Worm (Caenorhabditis elegans) whole organism, L2 larva: Measurements from ENCODE around the gene F47G9.6.
A peak's percentile ranks its signal among the peaks of the same experiment; 100 is the strongest.

Experiments
- C34F6.9 ChIP-seq: fragments of 150-350 bp; optimal IDR thresholded peaks from 2 replicates; lab custom pipeline; 2014; ENCODE audit warnings: missing biosample characterization, missing genetic modification characterization
- F13H6.1 ChIP-seq: sonication (generic microtip); optimal IDR thresholded peaks from 2 replicates; lab custom pipeline; 2016; ENCODE audit warnings: missing genetic modification characterization, missing compliant biosample characterization
- R02D3.7 ChIP-seq: fragments of 150-350 bp; optimal IDR thresholded peaks from 2 replicates; lab custom pipeline; 2014; ENCODE audit warnings: missing biosample characterization, missing genetic modification characterization
- Y55F3AM.14 ChIP-seq: fragments of 200-800 bp; sonication (Bioruptor generic); optimal IDR thresholded peaks from 2 replicates; lab custom pipeline; 2018; ENCODE audit warnings: mild to moderate bottlenecking, missing genetic modification characterization, missing compliant biosample characterization
- ZK546.5 ChIP-seq: sonication (generic microtip); optimal IDR thresholded peaks from 2 replicates; lab custom pipeline; 2017; ENCODE audit warnings: missing biosample characterization, missing genetic modification characterization
- alr-1 ChIP-seq: fragments of 150-350 bp; optimal IDR thresholded peaks from 2 replicates; lab custom pipeline; 2014; ENCODE audit warnings: missing biosample characterization, missing genetic modification characterization
- aly-2 ChIP-seq: fragments of 150-350 bp; optimal IDR thresholded peaks from 2 replicates; lab custom pipeline; 2014; ENCODE audit warnings: missing biosample characterization, missing genetic modification characterization
- ama-1 ChIP-seq: fragments of 150-350 bp; optimal IDR thresholded peaks from 2 replicates; lab custom pipeline; 2018; ENCODE audit warnings: inconsistent platforms
- blmp-1 ChIP-seq: sonication (generic microtip); optimal IDR thresholded peaks from 2 replicates; lab custom pipeline; 2017; ENCODE audit warnings: missing genetic modification characterization, mild to moderate bottlenecking, missing compliant biosample characterization, antibody characterized with exemption, moderate library complexity; ENCODE audit not compliant: insufficient read depth
- ceh-16 ChIP-seq: fragments of 150-350 bp; optimal IDR thresholded peaks from 2 replicates; lab custom pipeline; 2014; ENCODE audit warnings: missing biosample characterization, missing genetic modification characterization
- ceh-82 ChIP-seq: fragments of 150-350 bp; optimal IDR thresholded peaks from 2 replicates; lab custom pipeline; 2014; ENCODE audit warnings: missing biosample characterization, missing genetic modification characterization
- crh-2 ChIP-seq: sonication (generic microtip); optimal IDR thresholded peaks from 2 replicates; lab custom pipeline; 2017; ENCODE audit warnings: missing biosample characterization, missing genetic modification characterization
- dmd-4 ChIP-seq: sonication (generic microtip); optimal IDR thresholded peaks from 2 replicates; lab custom pipeline; 2017; ENCODE audit warnings: missing biosample characterization, missing genetic modification characterization
- egl-27 ChIP-seq: sonication (generic microtip); optimal IDR thresholded peaks from 3 replicates; lab custom pipeline; 2017; ENCODE audit warnings: missing biosample characterization, missing genetic modification reagents, missing genetic modification characterization
- elt-1 ChIP-seq: fragments of 150-350 bp; optimal IDR thresholded peaks from 2 replicates; lab custom pipeline; 2014; ENCODE audit warnings: missing biosample characterization, missing genetic modification characterization
- elt-3 ChIP-seq: sonication (generic microtip); optimal IDR thresholded peaks from 2 replicates; lab custom pipeline; 2017; ENCODE audit warnings: missing biosample characterization, missing genetic modification characterization
- fos-1 ChIP-seq: fragments of 150-350 bp; optimal IDR thresholded peaks from 2 replicates; lab custom pipeline; 2014; ENCODE audit warnings: missing biosample characterization, missing genetic modification characterization
- gmeb-1 ChIP-seq: fragments of 150-350 bp; optimal IDR thresholded peaks from 2 replicates; lab custom pipeline; 2014; ENCODE audit warnings: missing biosample characterization, missing genetic modification characterization
- lin-11 ChIP-seq: fragments of 150-350 bp; sonication (generic microtip); optimal IDR thresholded peaks from 2 replicates; lab custom pipeline; 2014; ENCODE audit warnings: missing biosample characterization, missing genetic modification characterization, inconsistent platforms, mixed read lengths
- lin-13 ChIP-seq: fragments of 150-350 bp; optimal IDR thresholded peaks from 2 replicates; lab custom pipeline; 2014; ENCODE audit warnings: missing biosample characterization, missing genetic modification reagents, missing genetic modification characterization
- lin-39 ChIP-seq: fragments of 150-350 bp; optimal IDR thresholded peaks from 2 replicates; lab custom pipeline; 2014; ENCODE audit warnings: missing biosample characterization, missing genetic modification reagents, missing genetic modification characterization
- lsy-2 ChIP-seq, 2 experiments: fragments of 150-350 bp in 1 of 2; sonication (generic microtip) in 1 of 2; optimal IDR thresholded peaks; 2 replicates each; lab custom pipeline; 2014 to 2017; ENCODE audit warnings: missing biosample characterization in 2 of 2, missing genetic modification characterization in 2 of 2
- mab-5 ChIP-seq: fragments of 150-350 bp; optimal IDR thresholded peaks from 2 replicates; lab custom pipeline; 2014; ENCODE audit warnings: missing biosample characterization, missing genetic modification characterization
- mbf-1 ChIP-seq: sonication (generic microtip); optimal IDR thresholded peaks from 2 replicates; lab custom pipeline; 2017; ENCODE audit warnings: missing biosample characterization, missing genetic modification characterization
- mdl-1 ChIP-seq, 2 experiments: fragments of 150-350 bp in 1 of 2; sonication (generic microtip) in 1 of 2; optimal IDR thresholded peaks; 2 replicates each; lab custom pipeline; 2017; ENCODE audit warnings: missing biosample characterization in 2 of 2, missing genetic modification characterization in 2 of 2
- nhr-10 ChIP-seq: sonication (generic microtip); optimal IDR thresholded peaks from 2 replicates; lab custom pipeline; 2017; ENCODE audit warnings: missing biosample characterization, missing genetic modification characterization
- nhr-11 ChIP-seq: fragments of 150-350 bp; optimal IDR thresholded peaks from 2 replicates; lab custom pipeline; 2014; ENCODE audit warnings: missing biosample characterization, missing genetic modification characterization
- nhr-12 ChIP-seq: fragments of 150-350 bp; optimal IDR thresholded peaks from 2 replicates; lab custom pipeline; 2014; ENCODE audit warnings: missing biosample characterization, missing genetic modification characterization
- nhr-129 ChIP-seq: fragments of 150-350 bp; optimal IDR thresholded peaks from 2 replicates; lab custom pipeline; 2014; ENCODE audit warnings: missing biosample characterization, missing genetic modification characterization
- nhr-21 ChIP-seq: fragments of 150-350 bp; optimal IDR thresholded peaks from 2 replicates; lab custom pipeline; 2014; ENCODE audit warnings: missing biosample characterization, missing genetic modification characterization
- nhr-23 ChIP-seq: fragments of 150-350 bp; optimal IDR thresholded peaks from 2 replicates; lab custom pipeline; 2014; ENCODE audit warnings: missing biosample characterization, missing genetic modification reagents, missing genetic modification characterization
- nhr-237 ChIP-seq: fragments of 150-350 bp; optimal IDR thresholded peaks from 2 replicates; lab custom pipeline; 2014; ENCODE audit warnings: missing biosample characterization, missing genetic modification characterization
- nhr-25 ChIP-seq: fragments of 150-350 bp; sonication (generic microtip); optimal IDR thresholded peaks from 3 replicates; lab custom pipeline; 2014; ENCODE audit warnings: missing biosample characterization, missing genetic modification characterization
- nhr-6 ChIP-seq: fragments of 150-350 bp; optimal IDR thresholded peaks from 2 replicates; lab custom pipeline; 2014; ENCODE audit warnings: missing biosample characterization, missing genetic modification characterization
- nhr-77 ChIP-seq: fragments of 150-350 bp; optimal IDR thresholded peaks from 2 replicates; lab custom pipeline; 2014; ENCODE audit warnings: missing biosample characterization, missing genetic modification characterization
- peb-1 ChIP-seq: fragments of 150-350 bp; optimal IDR thresholded peaks from 2 replicates; lab custom pipeline; 2014; ENCODE audit warnings: missing biosample characterization, missing genetic modification characterization
- sem-4 ChIP-seq: fragments of 150-350 bp; optimal IDR thresholded peaks from 2 replicates; lab custom pipeline; 2014; ENCODE audit warnings: missing biosample characterization, missing genetic modification reagents, missing genetic modification characterization
- skn-1 ChIP-seq: sonication (generic microtip); optimal IDR thresholded peaks from 2 replicates; lab custom pipeline; 2017; ENCODE audit warnings: missing biosample characterization, missing genetic modification characterization
- sma-3 ChIP-seq: sonication (generic microtip); optimal IDR thresholded peaks from 2 replicates; lab custom pipeline; 2016; ENCODE audit warnings: missing genetic modification reagents, missing genetic modification characterization, missing compliant biosample characterization
- sma-9 ChIP-seq, 2 experiments: fragments of 150-350 bp in 1 of 2; sonication (generic microtip) in 1 of 2; optimal IDR thresholded peaks; 2 replicates each; lab custom pipeline; 2014 to 2016; ENCODE audit warnings: missing genetic modification characterization in 2 of 2, mild to moderate bottlenecking in 1 of 2, missing biosample characterization in 1 of 2, missing compliant biosample characterization in 1 of 2, missing genetic modification reagents in 1 of 2, moderate library complexity in 1 of 2
- snpc-4 ChIP-seq: fragments of 150-350 bp; optimal IDR thresholded peaks from 2 replicates; lab custom pipeline; 2014; ENCODE audit warnings: missing biosample characterization, missing genetic modification characterization
- unc-39 ChIP-seq: fragments of 150-350 bp; optimal IDR thresholded peaks from 2 replicates; lab custom pipeline; 2014; ENCODE audit warnings: missing biosample characterization, missing genetic modification characterization
- unc-55 ChIP-seq: fragments of 150-350 bp; sonication (generic microtip); optimal IDR thresholded peaks from 3 replicates; lab custom pipeline; 2014; ENCODE audit warnings: missing biosample characterization, missing genetic modification reagents, missing genetic modification characterization
- unc-62 ChIP-seq: fragments of 150-350 bp; optimal IDR thresholded peaks from 2 replicates; lab custom pipeline; 2014; ENCODE audit warnings: missing biosample characterization, missing genetic modification reagents, missing genetic modification characterization
- zag-1 ChIP-seq: fragments of 150-350 bp; optimal IDR thresholded peaks from 2 replicates; lab custom pipeline; 2014; ENCODE audit warnings: missing biosample characterization, missing genetic modification characterization
- ztf-1 ChIP-seq: fragments of 200-800 bp; sonication (Bioruptor generic); conservative IDR thresholded peaks from 2 replicates; pipeline ENCODE4 v1.3.6; 2022; ENCODE audit warnings: missing genetic modification characterization, missing compliant biosample characterization
- ztf-11 ChIP-seq: sonication (generic microtip); optimal IDR thresholded peaks from 2 replicates; lab custom pipeline; 2017; ENCODE audit warnings: missing biosample characterization, missing genetic modification characterization
- ztf-4 ChIP-seq: fragments of 150-350 bp; optimal IDR thresholded peaks from 2 replicates; lab custom pipeline; 2014; ENCODE audit warnings: missing biosample characterization, missing genetic modification characterization

Gene F47G9.6

ce11 chrV:11312904-11313303 lies 16.3 kb upstream of the F47G9.6 start:
- TF ChIP-seq nhr-11 (tag; lab: Kevin White, UChicago): no peak
- no peak for TF ChIP-seq lin-13 (GFP tag; lab: Kevin White, UChicago)
- TF ChIP-seq ztf-1 (GFP tag; lab: Robert Waterston, UW): no peak
- TF ChIP-seq fos-1: no peak
- TF ChIP-seq Y55F3AM.14: no peak
- no peak for TF ChIP-seq lin-11
- TF ChIP-seq nhr-25: peak; percentile 9
- no peak for TF ChIP-seq ceh-82 (tag; lab: Kevin White, UChicago)
- no peak for TF ChIP-seq lin-39 (tag; lab: Kevin White, UChicago)
- TF ChIP-seq, all 48 proteins: peak for 1

ce11 chrV:11314025-11314880 lies 14.9 kb upstream of the F47G9.6 start:
- TF ChIP-seq nhr-11 (tag; lab: Kevin White, UChicago) (peak; percentile 78), nhr-12 (tag; lab: Kevin White, UChicago) (no peak), skn-1 (no peak), nhr-23 (no peak), lin-13 (GFP tag; lab: Kevin White, UChicago) (peak; percentile 71), mdl-1 (tag; optimal IDR thresholded peaks at IDR 0.05; lab: Kevin White, UChicago) (peak in 1 of 2 experiments; percentile 6), snpc-4 (tag; lab: Kevin White, UChicago) (peak; percentile 59), crh-2 (tag; lab: Kevin White, UChicago) (peak; percentile 91), elt-3 (peak; percentile 23), egl-27 (peak; percentile 64), ceh-82 (tag; lab: Kevin White, UChicago) (peak; percentile 40), lin-11 (peak; percentile 84), lin-39 (tag; lab: Kevin White, UChicago) (no peak), ztf-1 (GFP tag; lab: Robert Waterston, UW) (0 out of 2 replicates have a peak, but pooled peaks have one; percentile 72), dmd-4 (no peak), sma-9 (GFP tag; optimal IDR thresholded peaks at IDR 0.05; lab: Kevin White, UChicago) (peak; percentile 82), sma-9 (tag; optimal IDR thresholded peaks at IDR 0.05; lab: Kevin White, UChicago) (no peak), ztf-4 (tag; lab: Kevin White, UChicago) (peak; percentile 64), gmeb-1 (peak; percentile 77), zag-1 (tag; lab: Kevin White, UChicago) (peak; percentile 9), nhr-77 (tag; lab: Kevin White, UChicago) (no peak), nhr-237 (tag; lab: Kevin White, UChicago) (no peak), mab-5 (tag; lab: Kevin White, UChicago) (peak; percentile 53), nhr-21 (tag; lab: Kevin White, UChicago) (peak; percentile 76), lsy-2 (tag; optimal IDR thresholded peaks at IDR 0.05; lab: Kevin White, UChicago) (peak; percentile 62 to 67), nhr-25 (peak; percentile 79), elt-1 (tag; lab: Kevin White, UChicago) (no peak), Y55F3AM.14 (peak; percentile 85), nhr-6 (tag; lab: Kevin White, UChicago) (no peak), sem-4 (peak; percentile 61), sma-3 (GFP tag; lab: Kevin White, UChicago) (peak; percentile 81), unc-62 (no peak), peb-1 (tag; lab: Kevin White, UChicago) (no peak), blmp-1 (tag; lab: Kevin White, UChicago) (no peak), F13H6.1 (peak; percentile 92), nhr-10 (tag; lab: Kevin White, UChicago) (no peak), C34F6.9 (peak; percentile 46), unc-55 (GFP tag; lab: Kevin White, UChicago) (no peak), nhr-129 (tag; lab: Kevin White, UChicago) (peak; percentile 92), ZK546.5 (tag; lab: Kevin White, UChicago) (no peak), alr-1 (no peak), ceh-16 (tag; lab: Kevin White, UChicago) (peak; percentile 44), aly-2 (tag; lab: Kevin White, UChicago) (no peak), ztf-11 (tag; lab: Kevin White, UChicago) (peak; percentile 21), unc-39 (tag; lab: Kevin White, UChicago) (no peak), ama-1 (lab: Kevin White, UChicago) (no peak), mbf-1 (tag; lab: Kevin White, UChicago) (peak; percentile 32), fos-1 (peak; percentile 76), R02D3.7 (tag; lab: Kevin White, UChicago) (no peak)
